Fruit fly (Drosophila melanogaster): Measurements from ENCODE around the gene CG3386.

dm6 chr3L:675856-676255 is 6.4 kb downstream of the CG3386 start:
- no peak for TF ChIP-seq Lpt (GFP tag; optimal IDR thresholded peaks at IDR 0.05)
- TF ChIP-seq CG16779 (GFP tag; IDR thresholded peaks at IDR 0.05): no peak
- TF ChIP-seq Dref (GFP tag; IDR thresholded peaks at IDR 0.05): no peak
- no peak for TF ChIP-seq Ptx1 (GFP tag; IDR thresholded peaks at IDR 0.05)
- TF ChIP-seq HLH3B (GFP tag; IDR thresholded peaks at IDR 0.05): no peak
- no peak for TF ChIP-seq fu2 (GFP tag; optimal IDR thresholded peaks at IDR 0.05)
- no peak for TF ChIP-seq exex (tag; optimal IDR thresholded peaks at IDR 0.05)
